Fruit fly (Drosophila melanogaster): ENCODE measurements around the gene CG34242.

- TF ChIP-seq tj (GFP tag; optimal IDR thresholded peaks at IDR 0.05) (no peak), Mnt (GFP tag; optimal IDR thresholded peaks at IDR 0.05) (no peak), CG14711 (tag; optimal IDR thresholded peaks at IDR 0.05) (no peak), CG1620 (GFP tag; optimal IDR thresholded peaks at IDR 0.05) (no peak), ovo (GFP tag; optimal IDR thresholded peaks at IDR 0.05) (no peak), kay (GFP tag; ENCODE audit: borderline replicate concordance) (no peak)
These were observed 48.8 kb upstream of the CG34242 start, which contains the start of gene CG10663 for dm6 chr3L:12484948-12485347.

Data from whole organism, adult.